Worm (Caenorhabditis elegans) whole organism, midembryonic: ENCODE data around the gene hsp-12.3.

Experiments used
- flt-1 ChIP-seq: fragments of 200-800 bp; sonication (Bioruptor generic); IDR thresholded peaks from 2 replicates; pipeline ENCODE4 v1.3.6; 2022; ENCODE audit warnings: missing genetic modification characterization, missing compliant biosample characterization
- klf-2 ChIP-seq: fragments of 200-800 bp; sonication (Bioruptor generic); conservative IDR thresholded peaks from 2 replicates; pipeline ENCODE4 v1.3.6; 2022; ENCODE audit warnings: missing genetic modification reagents, missing genetic modification characterization, missing compliant biosample characterization
- ztf-23 ChIP-seq: fragments of 200-800 bp; sonication (Bioruptor generic); IDR thresholded peaks from 2 replicates; pipeline ENCODE4 v1.3.6; 2022; ENCODE audit warnings: missing genetic modification reagents, missing genetic modification characterization, missing compliant biosample characterization
- ztf-29 ChIP-seq: fragments of 200-800 bp; sonication (Bioruptor generic); IDR thresholded peaks from 2 replicates; pipeline ENCODE4 v1.3.6; 2022; ENCODE audit warnings: missing genetic modification reagents, missing genetic modification characterization, missing compliant biosample characterization

DNA sequence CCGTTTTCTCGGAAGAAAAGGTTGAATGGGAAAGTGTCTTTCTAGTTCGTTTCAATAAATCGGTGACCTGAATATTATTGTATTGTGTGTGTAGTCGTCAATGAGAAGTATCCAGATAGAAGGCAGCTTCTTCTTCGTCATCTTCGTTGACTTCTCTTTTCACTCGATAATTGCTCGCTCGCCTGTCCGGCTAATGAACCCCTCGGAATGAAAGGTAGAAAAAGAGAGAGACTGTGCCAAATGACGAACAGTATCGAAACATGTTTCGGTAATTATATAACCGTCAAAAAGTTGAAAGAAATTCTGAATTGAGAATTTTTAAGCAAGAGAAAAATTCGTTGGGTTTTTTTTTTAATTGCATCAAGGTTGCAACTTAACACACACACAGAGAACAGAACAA, 12.1 kb upstream of the hsp-12.3 start, which contains the start of gene cutl-17:
- no peak for TF ChIP-seq klf-2 (GFP tag; lab: Robert Waterston, UW)
- TF ChIP-seq ztf-23 (GFP tag; lab: Robert Waterston, UW): no peak
- no peak for TF ChIP-seq flt-1
- TF ChIP-seq ztf-29 (GFP tag; lab: Robert Waterston, UW): no peak
